Worm (Caenorhabditis elegans): ENCODE data around the gene F59F5.7.

DNA sequence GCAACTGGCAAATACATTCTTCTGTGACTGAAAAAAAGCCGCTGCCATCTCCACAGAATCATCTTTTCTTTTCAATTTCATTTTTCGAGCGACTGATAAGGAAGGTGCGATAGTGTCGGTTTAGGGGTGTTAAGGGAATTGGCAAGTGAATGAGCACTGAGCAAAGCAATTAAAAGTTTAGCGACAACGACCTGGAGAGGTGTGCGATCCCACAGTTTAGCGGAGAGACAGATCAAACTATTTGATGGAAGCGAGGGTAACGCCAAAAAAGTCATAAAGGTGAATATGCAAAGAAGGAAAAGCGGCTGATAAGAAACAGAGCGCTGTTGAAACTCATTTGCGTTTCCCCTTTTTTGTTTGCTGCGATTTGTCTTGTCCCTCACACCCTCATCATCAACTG lies 30.3 kb upstream of the F59F5.7 start, which contains the start of the genes F14F3.5 and slcf-1:
- TF ChIP-seq R02D3.7 (tag; optimal IDR thresholded peaks at IDR 0.05) (no peak), lin-13 (GFP tag; optimal IDR thresholded peaks at IDR 0.05) (no peak), ceh-82 (tag; optimal IDR thresholded peaks at IDR 0.05) (no peak), ztf-11 (tag; optimal IDR thresholded peaks at IDR 0.05) (no peak), snpc-4 (tag; optimal IDR thresholded peaks at IDR 0.05) (no peak), skn-1 (tag; optimal IDR thresholded peaks at IDR 0.05) (no peak), unc-39 (tag; optimal IDR thresholded peaks at IDR 0.05) (no peak), egl-27 (tag; optimal IDR thresholded peaks at IDR 0.05) (no peak), C34F6.9 (tag; optimal IDR thresholded peaks at IDR 0.05) (no peak)

All from whole organism, L2 larva.